Worm (Caenorhabditis elegans): ENCODE data around the gene H04D03.6.
"Not testable (repeated sequence)": the region's sequence is repeated elsewhere in the genome, so short reads cannot be mapped to it uniquely, and the experiment has no call there.

H04D03.6 gene

ce11 chrIII:10438780-10439179 is at the start of gene H04D03.6:
Gene H04D03.6 (minus strand): TSS chrIII:10438880.
- TF ChIP-seq unc-39 (tag; optimal IDR thresholded peaks at IDR 0.05); bed-3 (GFP tag; optimal IDR thresholded peaks at IDR 0.05); tbx-8 (GFP tag; optimal IDR thresholded peaks at IDR 0.05): not testable (repeated sequence)

- TF ChIP-seq zip-8 (tag; optimal IDR thresholded peaks at IDR 0.05) (no peak), nhr-237 (tag; optimal IDR thresholded peaks at IDR 0.05) (no peak), ces-1 (GFP tag; optimal IDR thresholded peaks at IDR 0.05) (no peak), ham-2 (GFP tag; optimal IDR thresholded peaks at IDR 0.05) (no peak)
Observed at ce11 chrIII:10488052-10488451, 49.4 kb upstream of the H04D03.6 start, which contains the start of gene ptr-25. Gene ptr-25 (plus strand): TSS chrIII:10488124.

- TF ChIP-seq M03D4.4 (tag; optimal IDR thresholded peaks at IDR 0.05) (no peak), nhr-76 (tag; optimal IDR thresholded peaks at IDR 0.05) (no peak), lin-13 (tag; optimal IDR thresholded peaks at IDR 0.05) (no peak), tbx-8 (GFP tag; optimal IDR thresholded peaks at IDR 0.05) (no peak), flh-1 (GFP tag; optimal IDR thresholded peaks at IDR 0.05) (no peak), mab-5 (tag; optimal IDR thresholded peaks at IDR 0.05) (no peak), zip-8 (tag; optimal IDR thresholded peaks at IDR 0.05) (no peak), lin-32 (GFP tag; optimal IDR thresholded peaks at IDR 0.05) (no peak), lsy-2 (tag; optimal IDR thresholded peaks at IDR 0.05) (no peak), sptf-1 (tag; optimal IDR thresholded peaks at IDR 0.05) (no peak), ztf-11 (tag; optimal IDR thresholded peaks at IDR 0.05) (no peak), mep-1 (tag; optimal IDR thresholded peaks at IDR 0.05) (no peak), ces-1 (GFP tag; optimal IDR thresholded peaks at IDR 0.05) (no peak), ceh-83 (GFP tag; optimal IDR thresholded peaks at IDR 0.05) (no peak)
Observed at ce11 chrIII:10486455-10486854, 47.8 kb upstream of the H04D03.6 start.

ce11 chrIII:10481988-10482387 is 43.3 kb upstream of the H04D03.6 start, which contains the start of gene D2045.8:
Gene D2045.8 (plus strand): TSS chrIII:10482288.
- TF ChIP-seq sem-2 (GFP tag; optimal IDR thresholded peaks at IDR 0.05) (no peak), drap-1 (GFP tag; optimal IDR thresholded peaks at IDR 0.05) (no peak), zip-8 (tag; optimal IDR thresholded peaks at IDR 0.05) (no peak), snpc-4 (tag; optimal IDR thresholded peaks at IDR 0.05) (no peak), flh-1 (GFP tag; optimal IDR thresholded peaks at IDR 0.05) (no peak), nhr-2 (tag; optimal IDR thresholded peaks at IDR 0.05) (no peak), mls-2 (tag; optimal IDR thresholded peaks at IDR 0.05) (no peak), nhr-28 (tag; optimal IDR thresholded peaks at IDR 0.05) (no peak), elt-3 (tag; optimal IDR thresholded peaks at IDR 0.05) (no peak), blmp-1 (tag; optimal IDR thresholded peaks at IDR 0.05) (no peak), lin-32 (GFP tag; optimal IDR thresholded peaks at IDR 0.05) (no peak), ces-1 (GFP tag; optimal IDR thresholded peaks at IDR 0.05) (no peak), lsy-2 (tag; optimal IDR thresholded peaks at IDR 0.05) (no peak), lin-13 (tag; optimal IDR thresholded peaks at IDR 0.05) (no peak), cnd-1 (tag; optimal IDR thresholded peaks at IDR 0.05) (no peak), mab-5 (tag; optimal IDR thresholded peaks at IDR 0.05) (no peak), unc-62 (GFP tag; optimal IDR thresholded peaks at IDR 0.05) (no peak), M03D4.4 (tag; optimal IDR thresholded peaks at IDR 0.05) (no peak), unc-39 (tag; optimal IDR thresholded peaks at IDR 0.05) (no peak)

DNA sequence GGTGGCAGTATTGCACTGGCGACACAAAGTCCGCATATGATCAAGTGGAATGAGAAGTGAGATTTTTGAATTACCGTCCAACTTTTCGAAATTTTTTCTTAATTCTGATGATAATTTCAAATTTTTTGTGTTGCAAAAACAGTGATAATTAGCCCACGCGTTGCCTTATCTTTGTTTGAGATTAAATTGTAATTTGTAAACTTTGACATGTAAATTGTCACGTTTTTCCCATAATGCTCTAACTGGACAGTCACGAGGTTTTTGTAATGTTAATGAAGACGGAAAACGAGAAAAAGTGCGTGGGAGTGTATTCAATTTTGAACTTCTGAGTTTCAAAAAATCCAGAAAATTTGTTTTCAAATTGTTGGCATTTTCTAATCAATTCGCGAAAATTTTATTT is 42.8 kb upstream of the H04D03.6 start:
- no peak for TF ChIP-seq mls-2 (tag; optimal IDR thresholded peaks at IDR 0.05)
- no peak for TF ChIP-seq elt-3 (tag; optimal IDR thresholded peaks at IDR 0.05)
- TF ChIP-seq mab-5 (tag; optimal IDR thresholded peaks at IDR 0.05) = no peak
- no peak for TF ChIP-seq sem-2 (GFP tag; optimal IDR thresholded peaks at IDR 0.05)
- TF ChIP-seq blmp-1 (tag; optimal IDR thresholded peaks at IDR 0.05) = no peak
- TF ChIP-seq mep-1 (tag; optimal IDR thresholded peaks at IDR 0.05) = no peak
- TF ChIP-seq nhr-28 (tag; optimal IDR thresholded peaks at IDR 0.05) = no peak
- TF ChIP-seq ztf-11 (tag; optimal IDR thresholded peaks at IDR 0.05) = no peak
- no peak for TF ChIP-seq ceh-83 (GFP tag; optimal IDR thresholded peaks at IDR 0.05)
- TF ChIP-seq lin-32 (GFP tag; optimal IDR thresholded peaks at IDR 0.05) = no peak
- no peak for TF ChIP-seq sptf-1 (tag; optimal IDR thresholded peaks at IDR 0.05)
- no peak for TF ChIP-seq pha-4 (tag; optimal IDR thresholded peaks at IDR 0.05)
- TF ChIP-seq hlh-1 (tag; optimal IDR thresholded peaks at IDR 0.05) = no peak
- no peak for TF ChIP-seq elt-1 (tag; optimal IDR thresholded peaks at IDR 0.05; ENCODE audit: borderline replicate concordance, insufficient read depth)
- no peak for TF ChIP-seq flh-1 (GFP tag; optimal IDR thresholded peaks at IDR 0.05)
- TF ChIP-seq unc-39 (tag; optimal IDR thresholded peaks at IDR 0.05) = no peak
- TF ChIP-seq unc-62 (GFP tag; optimal IDR thresholded peaks at IDR 0.05) = no peak
